Fruit fly (Drosophila melanogaster) whole organism, embryonic: Measurements from ENCODE around the gene CG43448.

ENCODE experiments used
- CG30431 ChIP-seq: fragments of 200-800 bp; sonication (Bioruptor generic); optimal IDR thresholded peaks from 2 replicates; lab custom pipeline; 2017; ENCODE audit warnings: missing biosample characterization, missing genetic modification characterization
- Gug ChIP-seq: fragments of 200-800 bp; sonication (Bioruptor generic); IDR thresholded peaks from 4 replicates; pipeline ENCODE4 v1.3.6; 2022; ENCODE audit warnings: missing biosample characterization, missing genetic modification characterization
- Jarid2 ChIP-seq: fragments of 200-800 bp; sonication (Bioruptor generic); optimal IDR thresholded peaks from 3 replicates; lab custom pipeline; 2017; ENCODE audit warnings: mild to moderate bottlenecking, missing biosample characterization, missing genetic modification reagents, missing genetic modification characterization
- Nf-YA ChIP-seq: fragments of 200-800 bp; sonication (Bioruptor generic); IDR thresholded peaks from 2 replicates; pipeline ENCODE4 v1.3.6; 2022; ENCODE audit warnings: missing biosample characterization, missing genetic modification characterization
- Nf-YC ChIP-seq: fragments of 200-800 bp; optimal IDR thresholded peaks from 3 replicates; lab custom pipeline; 2019; ENCODE audit warnings: missing biosample characterization, mild to moderate bottlenecking, missing genetic modification characterization, moderate library complexity
- abd-A ChIP-seq: fragments of 200-800 bp; sonication (Bioruptor generic); optimal IDR thresholded peaks from 3 replicates; lab custom pipeline; 2019; ENCODE audit warnings: missing biosample characterization, mild to moderate bottlenecking, missing genetic modification characterization, moderate library complexity
- ftz-f1 ChIP-seq: fragments of 200-800 bp; sonication (Bioruptor generic); optimal IDR thresholded peaks from 2 replicates; lab custom pipeline; 2016; ENCODE audit warnings: missing biosample characterization, missing genetic modification characterization
- jumu ChIP-seq: fragments of 200-800 bp; sonication (Bioruptor generic); optimal IDR thresholded peaks from 3 replicates; lab custom pipeline; 2016; ENCODE audit warnings: missing biosample characterization, missing genetic modification characterization
- prd ChIP-seq, 3 experiments: fragments of >200 bp in 2 of 3; fragments of 200-800 bp in 1 of 3; sonication (Bioruptor generic) in 1 of 3; optimal IDR thresholded peaks in 2 of 3; IDR thresholded peaks in 1 of 3; 2 replicates in 2 of 3; 3 replicates in 1 of 3; pipeline versions ENCODE4 v1.3.6 to Lab custom; 2017 to 2022; ENCODE audit warnings: missing biosample characterization in 1 of 3, missing genetic modification characterization in 1 of 3
- stc ChIP-seq: fragments of 200-800 bp; sonication (Bioruptor generic); IDR thresholded peaks from 2 replicates; pipeline ENCODE4 v1.3.6; 2022; ENCODE audit warnings: missing biosample characterization, missing genetic modification characterization

DNA sequence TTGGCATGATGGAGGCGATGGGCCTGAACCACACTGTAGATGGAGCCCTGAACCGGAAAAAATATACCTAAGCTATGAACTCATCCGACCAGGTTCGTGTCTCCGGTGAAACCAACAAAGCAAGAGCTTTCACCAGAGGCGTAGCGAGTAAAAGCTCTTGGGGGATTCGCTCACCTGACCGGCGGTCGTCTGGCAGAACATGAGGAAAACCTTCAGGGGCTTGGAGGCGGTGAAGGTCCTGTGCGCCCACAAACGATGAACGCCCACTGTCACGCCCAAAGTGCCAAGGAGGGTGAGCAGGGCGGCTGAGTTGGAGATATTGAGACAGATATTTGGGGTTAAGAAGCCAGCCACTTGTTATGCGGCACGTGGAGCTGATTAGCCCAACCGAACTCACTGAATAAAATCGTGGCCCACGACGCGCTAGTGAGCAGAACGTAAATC is 41.9 kb downstream of the CG43448 start:
- TF ChIP-seq abd-A (tag; lab: Kevin White, UChicago) (no peak), CG30431 (GFP tag; lab: Kevin White, UChicago) (no peak), stc (GFP tag; lab: Robert Waterston, UW) (peak; percentile 39), Nf-YA (GFP tag; lab: Robert Waterston, UW) (0 out of 2 replicates have a peak, but pooled peaks have one; percentile 27), Jarid2 (GFP tag; lab: Kevin White, UChicago) (peak; percentile 45), prd (optimal IDR thresholded peaks at IDR 0.05; lab: Kevin White, UChicago) (no peak), prd (GFP tag; IDR thresholded peaks at IDR 0.05; lab: Robert Waterston, UW) (peak; percentile 69), Nf-YC (tag; lab: Kevin White, UChicago) (peak; percentile 53), jumu (GFP tag; lab: Kevin White, UChicago) (no peak), ftz-f1 (peak; percentile 63), Gug (GFP tag; lab: Robert Waterston, UW) (peak; percentile 59; the same call in 2 of the 4 replicates)
